Worm (Caenorhabditis elegans): ENCODE results near the gene pgp-4.

The pgp-4 gene

ce11 chrX:11340478-11340877, 17.1 kb upstream of the pgp-4 start:
- no peak for TF ChIP-seq nhr-129 (tag; optimal IDR thresholded peaks at IDR 0.05)
- peak; percentile 64 for TF ChIP-seq crh-2 (tag; optimal IDR thresholded peaks at IDR 0.05)
- no peak for TF ChIP-seq ceh-82 (tag; optimal IDR thresholded peaks at IDR 0.05)
- TF ChIP-seq blmp-1 (tag; optimal IDR thresholded peaks at IDR 0.05; ENCODE audit: insufficient read depth): no peak
- no peak for TF ChIP-seq gmeb-1 (tag; optimal IDR thresholded peaks at IDR 0.05)

DNA sequence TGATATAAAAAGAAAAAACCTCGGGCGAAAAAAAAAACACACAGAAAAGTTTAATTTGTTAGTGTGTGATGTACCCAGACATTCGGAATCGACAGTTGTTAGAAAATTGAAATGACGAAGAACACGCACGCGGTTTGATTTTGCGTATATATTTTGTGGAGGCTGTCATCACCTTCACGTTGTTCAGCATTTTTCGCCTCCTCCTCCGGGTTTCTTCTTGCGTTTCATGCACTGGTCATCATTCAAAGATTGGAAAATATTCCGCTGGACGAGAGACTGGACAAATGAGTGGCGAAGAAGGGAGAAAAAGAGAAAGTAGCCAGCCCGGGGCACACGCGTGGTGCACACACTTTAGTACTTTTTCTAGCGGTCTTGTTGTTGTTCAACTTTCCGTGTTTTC, 12.7 kb upstream of the pgp-4 start:
- TF ChIP-seq nhr-129 (tag; optimal IDR thresholded peaks at IDR 0.05) (peak; percentile 52), unc-39 (tag; optimal IDR thresholded peaks at IDR 0.05) (no peak), F13H6.1 (tag; optimal IDR thresholded peaks at IDR 0.05) (peak; percentile 8), fos-1 (tag; optimal IDR thresholded peaks at IDR 0.05) (peak; percentile 27), nhr-21 (tag; optimal IDR thresholded peaks at IDR 0.05) (no peak)

DNA sequence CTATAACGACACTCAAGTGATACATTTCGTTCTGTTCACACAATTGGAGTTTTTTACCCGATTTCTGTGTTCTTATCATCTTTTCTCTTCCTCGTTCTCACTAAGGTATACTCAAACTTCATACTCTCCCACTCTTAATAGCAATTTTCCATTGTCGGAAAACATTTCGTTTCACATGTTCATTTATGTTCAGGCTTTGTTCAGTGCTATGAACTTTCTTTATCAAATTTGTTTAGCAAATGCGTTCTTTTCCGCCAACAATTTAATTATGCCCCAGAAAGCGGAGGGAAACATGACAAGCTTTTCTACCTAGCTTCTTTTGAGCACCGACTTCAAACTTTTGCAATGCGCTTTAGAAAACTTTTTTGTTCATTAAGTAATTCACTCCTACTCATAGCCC, 12.1 kb upstream of the pgp-4 start:
- TF ChIP-seq sma-9 (GFP tag; optimal IDR thresholded peaks at IDR 0.05) (peak; percentile 9), sma-9 (tag; optimal IDR thresholded peaks at IDR 0.05) (no peak), peb-1 (tag; optimal IDR thresholded peaks at IDR 0.05) (no peak)

- TF ChIP-seq nhr-23 (tag; optimal IDR thresholded peaks at IDR 0.05): no peak
- no peak for TF ChIP-seq peb-1 (tag; optimal IDR thresholded peaks at IDR 0.05)
- no peak for TF ChIP-seq lsy-2 (tag; optimal IDR thresholded peaks at IDR 0.05)
- no peak for TF ChIP-seq sma-3 (GFP tag; optimal IDR thresholded peaks at IDR 0.05)
- no peak for TF ChIP-seq fos-1 (tag; optimal IDR thresholded peaks at IDR 0.05)
- no peak for TF ChIP-seq lin-13 (GFP tag; optimal IDR thresholded peaks at IDR 0.05)
- TF ChIP-seq mab-5 (tag; optimal IDR thresholded peaks at IDR 0.05): no peak
- TF ChIP-seq ceh-16 (tag; optimal IDR thresholded peaks at IDR 0.05): no peak
- no peak for TF ChIP-seq nhr-25 (tag; optimal IDR thresholded peaks at IDR 0.05)
- TF ChIP-seq zag-1 (tag; optimal IDR thresholded peaks at IDR 0.05): no peak
Measured at ce11 chrX:11346155-11346554, 11.5 kb upstream of the pgp-4 start, which contains the start of gene oct-2. Gene oct-2 (plus strand): TSS chrX:11346455.

DNA sequence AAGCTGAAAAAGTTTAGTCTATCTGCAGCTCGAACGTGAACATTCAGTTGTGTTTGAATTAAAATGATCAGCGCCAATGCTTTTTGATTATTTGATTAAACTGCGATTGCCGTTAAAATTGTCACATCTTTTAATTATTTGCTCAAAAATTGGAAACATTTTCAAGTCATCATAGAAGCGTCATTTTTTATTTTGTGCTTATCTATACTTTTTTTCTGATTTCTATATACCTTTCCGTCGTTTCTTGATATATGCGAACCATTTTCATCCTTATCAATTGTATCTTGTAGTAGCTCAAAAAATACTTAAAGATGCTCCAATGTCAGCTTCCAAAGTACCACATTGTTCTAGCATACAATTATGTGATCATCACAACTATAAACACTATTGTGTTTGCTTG, 6.3 kb upstream of the pgp-4 start:
- TF ChIP-seq ztf-1 (GFP tag; conservative IDR thresholded peaks at IDR 0.05) (no peak), ztf-4 (tag; optimal IDR thresholded peaks at IDR 0.05) (no peak), fos-1 (tag; optimal IDR thresholded peaks at IDR 0.05) (peak; percentile 50)

DNA sequence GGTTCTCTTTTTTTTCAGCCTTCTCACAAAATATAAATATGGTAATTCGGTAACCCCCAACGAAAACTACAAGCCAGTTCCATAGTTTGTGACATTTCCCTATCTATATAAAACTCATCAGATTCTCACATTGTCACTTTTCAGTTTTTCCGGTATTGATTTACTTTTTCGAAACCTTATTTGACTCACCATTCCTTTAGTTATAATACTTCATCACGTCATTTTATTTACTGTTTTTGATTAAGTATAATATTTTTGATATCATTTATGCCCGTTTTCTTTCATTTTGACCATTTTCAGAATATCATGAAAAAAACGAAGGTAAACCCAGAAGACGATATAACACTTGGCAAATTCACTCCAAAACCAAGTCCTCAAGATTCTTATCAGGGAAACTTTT, 5.8 kb upstream of the pgp-4 start, which contains the start of gene pgp-3:
Gene pgp-3 (plus strand): TSS at position 301 of the 400 bp plus-strand sequence.
- TF ChIP-seq nhr-11 (tag; optimal IDR thresholded peaks at IDR 0.05): no peak
- TF ChIP-seq lin-11 (tag; optimal IDR thresholded peaks at IDR 0.05): no peak
- no peak for TF ChIP-seq mab-5 (tag; optimal IDR thresholded peaks at IDR 0.05)
- no peak for TF ChIP-seq Y55F3AM.14 (GFP tag; optimal IDR thresholded peaks at IDR 0.05)
- TF ChIP-seq skn-1 (tag; optimal IDR thresholded peaks at IDR 0.05): no peak
- no peak for TF ChIP-seq sma-9 (GFP tag; optimal IDR thresholded peaks at IDR 0.05)
- TF ChIP-seq sma-9 (tag; optimal IDR thresholded peaks at IDR 0.05): no peak

ce11 chrX:11355856-11356255, 1.8 kb upstream of the pgp-4 start:
- no peak for TF ChIP-seq ceh-16 (tag; optimal IDR thresholded peaks at IDR 0.05)

ce11 chrX:11364914-11365313, 7.3 kb downstream of the pgp-4 start:
- TF ChIP-seq gmeb-1 (tag; optimal IDR thresholded peaks at IDR 0.05) (no peak), mab-5 (tag; optimal IDR thresholded peaks at IDR 0.05) (no peak), unc-55 (GFP tag; optimal IDR thresholded peaks at IDR 0.05) (no peak), nhr-11 (tag; optimal IDR thresholded peaks at IDR 0.05) (no peak)

DNA sequence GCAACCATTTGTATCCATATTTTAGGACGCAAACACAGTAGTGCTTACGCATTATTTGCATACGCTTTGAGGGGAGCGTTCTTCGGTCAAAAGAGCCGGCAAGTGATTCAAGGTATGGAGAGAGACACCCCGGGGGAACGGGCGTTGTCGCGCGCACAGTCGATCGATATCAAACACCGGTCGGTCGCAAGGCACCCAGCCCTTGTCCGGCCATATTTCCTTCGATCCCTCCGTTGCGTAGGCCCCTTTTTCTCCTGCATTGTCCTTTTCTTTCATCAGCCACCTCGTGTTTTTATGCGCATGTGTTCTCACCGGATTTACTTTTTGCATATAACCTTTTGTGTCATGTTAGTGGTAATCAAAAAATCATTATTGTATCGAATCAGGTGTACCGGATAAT, 8.4 kb downstream of the pgp-4 start:
- TF ChIP-seq unc-55 (GFP tag; optimal IDR thresholded peaks at IDR 0.05) (no peak), fos-1 (tag; optimal IDR thresholded peaks at IDR 0.05) (no peak), nhr-25 (tag; optimal IDR thresholded peaks at IDR 0.05) (no peak), snpc-4 (tag; optimal IDR thresholded peaks at IDR 0.05) (no peak), nhr-21 (tag; optimal IDR thresholded peaks at IDR 0.05) (no peak), nhr-11 (tag; optimal IDR thresholded peaks at IDR 0.05) (no peak), alr-1 (tag; optimal IDR thresholded peaks at IDR 0.05) (no peak), peb-1 (tag; optimal IDR thresholded peaks at IDR 0.05) (no peak), ztf-1 (GFP tag; conservative IDR thresholded peaks at IDR 0.05) (no peak), zag-1 (tag; optimal IDR thresholded peaks at IDR 0.05) (no peak), unc-62 (GFP tag; optimal IDR thresholded peaks at IDR 0.05) (no peak), gmeb-1 (tag; optimal IDR thresholded peaks at IDR 0.05) (no peak), Y55F3AM.14 (GFP tag; optimal IDR thresholded peaks at IDR 0.05) (no peak), lin-39 (tag; optimal IDR thresholded peaks at IDR 0.05) (no peak), nhr-77 (tag; optimal IDR thresholded peaks at IDR 0.05) (no peak), C34F6.9 (tag; optimal IDR thresholded peaks at IDR 0.05) (no peak)
